Worm (Caenorhabditis elegans): ENCODE measurements around the gene C40A11.7.

C40A11.7 gene

ce11 chrII:2145566-2145965, 4.8 kb downstream of the C40A11.7 start, which contains the start of gene C40A11.6:
C40A11.6 (minus strand) TSS chrII:2145666.
- TF ChIP-seq med-1 (GFP tag; optimal IDR thresholded peaks at IDR 0.05; ENCODE audit: insufficient read depth) = no peak
- TF ChIP-seq klf-2 (GFP tag; conservative IDR thresholded peaks at IDR 0.05) = no peak
- no peak for TF ChIP-seq ref-1 (GFP tag; conservative IDR thresholded peaks at IDR 0.05)
- TF ChIP-seq ztf-29 (GFP tag; IDR thresholded peaks at IDR 0.05) = no peak
- TF ChIP-seq tab-1 (GFP tag; IDR thresholded peaks at IDR 0.05) = no peak
- TF ChIP-seq T22C8.4 (GFP tag; IDR thresholded peaks at IDR 0.05) = no peak
- no peak for TF ChIP-seq cog-1 (tag; optimal IDR thresholded peaks at IDR 0.05)
- TF ChIP-seq ztf-23 (GFP tag; IDR thresholded peaks at IDR 0.05) = no peak
- no peak for TF ChIP-seq flt-1 (GFP tag; IDR thresholded peaks at IDR 0.05)

DNA sequence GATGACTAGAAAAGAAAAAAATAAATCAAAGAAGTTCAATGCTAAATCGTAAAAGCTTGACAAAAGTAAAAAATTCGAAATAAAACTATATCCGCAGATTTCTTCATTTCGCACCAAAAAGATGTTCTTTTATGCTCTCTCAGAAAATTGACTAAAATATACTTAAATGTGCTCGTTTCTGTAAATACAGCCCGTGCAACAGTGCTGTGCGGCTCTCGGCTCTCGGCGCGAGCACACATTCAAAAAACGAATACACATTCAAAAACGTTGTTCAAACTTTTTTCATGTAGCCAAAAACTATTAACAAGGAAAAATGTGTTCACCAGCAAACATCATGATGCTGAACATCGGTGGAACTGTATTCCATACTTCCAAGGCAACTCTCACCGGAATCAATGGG, 9.6 kb downstream of the C40A11.7 start, which contains the start of gene C40A11.3:
TSS of gene C40A11.3 (plus strand) at position 301 of the 400 bp plus-strand sequence.
- TF ChIP-seq ztf-23 (GFP tag; IDR thresholded peaks at IDR 0.05) = no peak
- TF ChIP-seq med-1 (GFP tag; optimal IDR thresholded peaks at IDR 0.05; ENCODE audit: insufficient read depth) = no peak
- no peak for TF ChIP-seq klf-2 (GFP tag; conservative IDR thresholded peaks at IDR 0.05)
- TF ChIP-seq ref-1 (GFP tag; conservative IDR thresholded peaks at IDR 0.05) = no peak
- no peak for TF ChIP-seq tab-1 (GFP tag; IDR thresholded peaks at IDR 0.05)
- no peak for TF ChIP-seq cog-1 (tag; optimal IDR thresholded peaks at IDR 0.05)
- no peak for TF ChIP-seq T22C8.4 (GFP tag; IDR thresholded peaks at IDR 0.05)
- no peak for TF ChIP-seq flt-1 (GFP tag; IDR thresholded peaks at IDR 0.05)

ce11 chrII:2138901-2139300, 11.5 kb downstream of the C40A11.7 start:
- TF ChIP-seq T22C8.4 (GFP tag; IDR thresholded peaks at IDR 0.05) = no peak
- TF ChIP-seq klf-2 (GFP tag; conservative IDR thresholded peaks at IDR 0.05) = no peak
- no peak for TF ChIP-seq ref-1 (GFP tag; conservative IDR thresholded peaks at IDR 0.05)
- TF ChIP-seq med-1 (GFP tag; optimal IDR thresholded peaks at IDR 0.05; ENCODE audit: insufficient read depth) = no peak
- TF ChIP-seq tab-1 (GFP tag; IDR thresholded peaks at IDR 0.05) = no peak
- no peak for TF ChIP-seq cog-1 (tag; optimal IDR thresholded peaks at IDR 0.05)
- no peak for TF ChIP-seq ztf-29 (GFP tag; IDR thresholded peaks at IDR 0.05)
- TF ChIP-seq flt-1 (GFP tag; IDR thresholded peaks at IDR 0.05) = no peak
- no peak for TF ChIP-seq ztf-23 (GFP tag; IDR thresholded peaks at IDR 0.05)

DNA sequence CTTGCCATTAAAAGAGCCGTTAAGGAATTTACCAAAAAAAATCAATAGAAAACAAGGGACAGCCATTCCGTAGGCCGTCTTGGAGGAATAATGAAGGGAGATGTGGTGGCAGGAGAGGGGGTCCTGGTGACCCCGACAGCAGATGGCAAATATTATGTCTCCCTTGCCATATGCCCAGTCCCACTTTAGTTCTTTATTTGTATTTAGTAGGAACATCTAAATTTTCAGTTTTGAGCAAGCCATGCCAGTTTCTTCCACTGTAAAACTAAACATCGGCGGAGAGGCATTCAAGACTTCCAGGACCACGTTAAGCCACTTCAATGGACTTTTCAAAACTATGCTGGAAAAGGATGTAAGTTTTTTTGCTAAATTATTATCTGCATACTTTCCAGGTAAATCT, 13.2 kb downstream of the C40A11.7 start, which contains the start of gene C40A11.4:
TSS of gene C40A11.4 (plus strand) at position 188 of the 400 bp plus-strand sequence.
- TF ChIP-seq klf-2 (GFP tag; conservative IDR thresholded peaks at IDR 0.05) (no peak), T22C8.4 (GFP tag; IDR thresholded peaks at IDR 0.05) (peak; percentile 32; the same call in 1 of the 2 replicates), flt-1 (GFP tag; IDR thresholded peaks at IDR 0.05) (no peak)

ce11 chrII:2135604-2136003, 14.8 kb downstream of the C40A11.7 start, which contains the start of gene hpo-7:
hpo-7 (minus strand) TSS chrII:2135704.
- TF ChIP-seq med-1 (GFP tag; optimal IDR thresholded peaks at IDR 0.05; ENCODE audit: insufficient read depth) (no peak), ztf-29 (GFP tag; IDR thresholded peaks at IDR 0.05) (no peak), ref-1 (GFP tag; conservative IDR thresholded peaks at IDR 0.05) (no peak), tab-1 (GFP tag; IDR thresholded peaks at IDR 0.05) (no peak), ztf-23 (GFP tag; IDR thresholded peaks at IDR 0.05) (no peak), cog-1 (tag; optimal IDR thresholded peaks at IDR 0.05) (no peak), klf-2 (GFP tag; conservative IDR thresholded peaks at IDR 0.05) (no peak), T22C8.4 (GFP tag; IDR thresholded peaks at IDR 0.05) (no peak), flt-1 (GFP tag; IDR thresholded peaks at IDR 0.05) (no peak)

ce11 chrII:2130770-2131169, 19.6 kb downstream of the C40A11.7 start, which contains the start of gene sdz-28:
sdz-28 (plus strand) TSS chrII:2131070.
- TF ChIP-seq med-1 (GFP tag; optimal IDR thresholded peaks at IDR 0.05; ENCODE audit: insufficient read depth) (no peak), tab-1 (GFP tag; IDR thresholded peaks at IDR 0.05) (no peak), T22C8.4 (GFP tag; IDR thresholded peaks at IDR 0.05) (no peak), klf-2 (GFP tag; conservative IDR thresholded peaks at IDR 0.05) (no peak), cog-1 (tag; optimal IDR thresholded peaks at IDR 0.05) (no peak), ztf-23 (GFP tag; IDR thresholded peaks at IDR 0.05) (no peak), flt-1 (GFP tag; IDR thresholded peaks at IDR 0.05) (no peak), ref-1 (GFP tag; conservative IDR thresholded peaks at IDR 0.05) (no peak), ztf-29 (GFP tag; IDR thresholded peaks at IDR 0.05) (no peak)

- TF ChIP-seq T22C8.4 (GFP tag; IDR thresholded peaks at IDR 0.05) (no peak), cog-1 (tag; optimal IDR thresholded peaks at IDR 0.05) (no peak), klf-2 (GFP tag; conservative IDR thresholded peaks at IDR 0.05) (no peak), med-1 (GFP tag; optimal IDR thresholded peaks at IDR 0.05; ENCODE audit: insufficient read depth) (no peak), tab-1 (GFP tag; IDR thresholded peaks at IDR 0.05) (no peak), flt-1 (GFP tag; IDR thresholded peaks at IDR 0.05) (no peak), ztf-29 (GFP tag; IDR thresholded peaks at IDR 0.05) (no peak)
These were observed 27.6 kb downstream of the C40A11.7 start for ce11 chrII:2122762-2123161.

- TF ChIP-seq flt-1 (GFP tag; IDR thresholded peaks at IDR 0.05) (no peak), ztf-29 (GFP tag; IDR thresholded peaks at IDR 0.05) (no peak), ref-1 (GFP tag; conservative IDR thresholded peaks at IDR 0.05) (no peak), med-1 (GFP tag; optimal IDR thresholded peaks at IDR 0.05; ENCODE audit: insufficient read depth) (no peak), klf-2 (GFP tag; conservative IDR thresholded peaks at IDR 0.05) (no peak), T22C8.4 (GFP tag; IDR thresholded peaks at IDR 0.05) (no peak), cog-1 (tag; optimal IDR thresholded peaks at IDR 0.05) (no peak), ztf-23 (GFP tag; IDR thresholded peaks at IDR 0.05) (no peak), tab-1 (GFP tag; IDR thresholded peaks at IDR 0.05) (no peak)
These were observed 28.3 kb downstream of the C40A11.7 start, which contains the start of gene math-37 for ce11 chrII:2122091-2122490. math-37 (minus strand) TSS chrII:2122191.

DNA sequence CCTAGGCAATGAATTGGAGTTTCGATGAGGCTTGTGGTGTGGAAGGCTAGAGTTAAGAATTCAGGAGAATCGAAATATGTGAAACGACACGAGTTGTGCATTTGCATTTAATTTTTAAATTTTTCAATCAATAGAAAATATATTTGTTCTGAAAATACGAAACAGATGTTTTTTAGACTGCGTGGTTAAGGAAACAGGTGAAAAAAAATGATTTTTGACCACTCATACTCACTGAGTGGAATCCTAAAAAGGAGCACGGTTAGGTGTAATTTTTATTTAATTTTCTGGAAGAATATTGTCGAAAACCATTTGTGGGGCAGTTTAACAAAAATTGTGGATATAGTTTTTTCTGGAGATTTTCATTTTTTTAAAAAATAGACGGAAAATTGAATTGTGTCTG, 33.6 kb downstream of the C40A11.7 start, which contains the start of gene srh-195:
TSS of gene srh-195 (minus strand) at position 101 of the 400 bp plus-strand sequence.
- TF ChIP-seq ref-1 (GFP tag; conservative IDR thresholded peaks at IDR 0.05) (no peak), klf-2 (GFP tag; conservative IDR thresholded peaks at IDR 0.05) (no peak), ztf-29 (GFP tag; IDR thresholded peaks at IDR 0.05) (no peak)

ce11 chrII:2114488-2114887, 35.9 kb downstream of the C40A11.7 start:
- TF ChIP-seq klf-2 (GFP tag; conservative IDR thresholded peaks at IDR 0.05) (no peak), T22C8.4 (GFP tag; IDR thresholded peaks at IDR 0.05) (no peak), ref-1 (GFP tag; conservative IDR thresholded peaks at IDR 0.05) (no peak), tab-1 (GFP tag; IDR thresholded peaks at IDR 0.05) (no peak), ztf-29 (GFP tag; IDR thresholded peaks at IDR 0.05) (no peak), flt-1 (GFP tag; IDR thresholded peaks at IDR 0.05) (no peak), med-1 (GFP tag; optimal IDR thresholded peaks at IDR 0.05; ENCODE audit: insufficient read depth) (no peak), cog-1 (tag; optimal IDR thresholded peaks at IDR 0.05) (no peak), ztf-23 (GFP tag; IDR thresholded peaks at IDR 0.05) (no peak)
